Worm (Caenorhabditis elegans) whole organism, young adult: ENCODE measurements around the gene C49C3.6.

Experiments used
- B0019.2 ChIP-seq: fragments of 200-800 bp; sonication (Bioruptor generic); conservative IDR thresholded peaks from 2 replicates; pipeline ENCODE4 v1.3.6; 2022; ENCODE audit warnings: missing genetic modification reagents, missing genetic modification characterization, missing compliant biosample characterization
- B0336.3 ChIP-seq: fragments of 200-800 bp; sonication (Bioruptor generic); IDR thresholded peaks from 2 replicates; pipeline ENCODE4 v1.3.6; 2022; ENCODE audit warnings: missing genetic modification characterization, missing compliant biosample characterization
- F10E7.11 ChIP-seq: sonication (generic microtip); optimal IDR thresholded peaks from 2 replicates; lab custom pipeline; 2017; ENCODE audit warnings: mild to moderate bottlenecking, missing genetic modification characterization, moderate library complexity, missing compliant biosample characterization
- F22D6.2 ChIP-seq: sonication (generic microtip); optimal IDR thresholded peaks from 2 replicates; lab custom pipeline; 2016; ENCODE audit warnings: mild to moderate bottlenecking, missing genetic modification characterization, missing compliant biosample characterization
- F33H1.4 ChIP-seq: fragments of 200-800 bp; sonication (Bioruptor generic); IDR thresholded peaks from 2 replicates; pipeline ENCODE4 v1.3.6; 2022; ENCODE audit warnings: missing genetic modification reagents, missing genetic modification characterization, missing compliant biosample characterization
- aptf-2 ChIP-seq: fragments of 200-800 bp; sonication (Bioruptor generic); conservative IDR thresholded peaks from 2 replicates; pipeline ENCODE4 v1.3.6; 2022; ENCODE audit warnings: missing genetic modification reagents, missing genetic modification characterization, missing compliant biosample characterization
- attf-3 ChIP-seq: fragments of 200-800 bp; sonication (Bioruptor generic); conservative IDR thresholded peaks from 2 replicates; pipeline ENCODE4 v1.3.6; 2022; ENCODE audit warnings: missing genetic modification reagents, missing genetic modification characterization, missing compliant biosample characterization
- attf-6 ChIP-seq: fragments of 200-800 bp; sonication (Bioruptor generic); IDR thresholded peaks from 2 replicates; pipeline ENCODE4 v1.3.6; 2022; ENCODE audit warnings: missing genetic modification reagents, missing genetic modification characterization, missing compliant biosample characterization
- bed-1 ChIP-seq: fragments of 200-800 bp; sonication (Bioruptor generic); IDR thresholded peaks from 2 replicates; pipeline ENCODE4 v1.3.6; 2022; ENCODE audit warnings: missing genetic modification reagents, missing genetic modification characterization, missing compliant biosample characterization
- bed-2 ChIP-seq: fragments of 200-800 bp; sonication (Bioruptor generic); IDR thresholded peaks from 2 replicates; pipeline ENCODE4 v1.3.6; 2022; ENCODE audit warnings: missing genetic modification reagents, missing genetic modification characterization, missing compliant biosample characterization
- cebp-1 ChIP-seq, 2 experiments: fragments of 200-800 bp in 1 of 2; sonication (Bioruptor generic) in 1 of 2; sonication (generic microtip) in 1 of 2; IDR thresholded peaks in 1 of 2; optimal IDR thresholded peaks in 1 of 2; 2 replicates each; pipeline versions ENCODE4 v1.3.6 to Lab custom; 2017 to 2022; ENCODE audit warnings: missing compliant biosample characterization in 2 of 2, missing genetic modification characterization in 2 of 2, mild to moderate bottlenecking in 1 of 2, missing genetic modification reagents in 1 of 2, moderate library complexity in 1 of 2
- ceh-40 ChIP-seq: fragments of 200-800 bp; sonication (Bioruptor generic); IDR thresholded peaks from 2 replicates; pipeline ENCODE4 v1.3.6; 2022; ENCODE audit warnings: missing genetic modification characterization, missing compliant biosample characterization
- die-1 ChIP-seq: sonication (generic microtip); optimal IDR thresholded peaks from 2 replicates; lab custom pipeline; 2016; ENCODE audit warnings: missing genotype, mild to moderate bottlenecking, missing genetic modification characterization, missing compliant biosample characterization
- egrh-3 ChIP-seq: fragments of 200-800 bp; sonication (Bioruptor generic); IDR thresholded peaks from 2 replicates; pipeline ENCODE4 v1.3.6; 2022; ENCODE audit warnings: missing genetic modification reagents, missing genetic modification characterization, missing compliant biosample characterization
- gei-17 ChIP-seq: fragments of 200-800 bp; sonication (Bioruptor generic); optimal IDR thresholded peaks from 2 replicates; lab custom pipeline; 2018; ENCODE audit warnings: mild to moderate bottlenecking, missing genetic modification characterization, missing compliant biosample characterization
- hmg-20 ChIP-seq: fragments of 200-800 bp; sonication (Bioruptor generic); IDR thresholded peaks from 2 replicates; pipeline ENCODE4 v1.3.6; 2022; ENCODE audit warnings: missing genetic modification reagents, missing genetic modification characterization, missing compliant biosample characterization
- hrde-1 ChIP-seq: sonication (generic microtip); optimal IDR thresholded peaks from 2 replicates; lab custom pipeline; 2016; ENCODE audit warnings: missing genetic modification characterization, mild to moderate bottlenecking, missing compliant biosample characterization, moderate library complexity, missing genotype, missing genetic modification reagents, borderline replicate concordance
- let-607 ChIP-seq, 2 experiments: fragments of 200-800 bp in 1 of 2; sonication (Bioruptor generic) in 1 of 2; sonication (generic microtip) in 1 of 2; optimal IDR thresholded peaks; 2 replicates each; lab custom pipeline; 2016 to 2018; ENCODE audit warnings: mild to moderate bottlenecking in 2 of 2, missing compliant biosample characterization in 2 of 2, missing genetic modification characterization in 2 of 2, moderate library complexity in 2 of 2, missing genotype in 1 of 2
- lir-1 ChIP-seq: fragments of 200-800 bp; sonication (Bioruptor generic); conservative IDR thresholded peaks from 2 replicates; pipeline ENCODE4 v1.3.6; 2022; ENCODE audit warnings: missing genetic modification reagents, missing genetic modification characterization, missing compliant biosample characterization
- madf-8 ChIP-seq: fragments of 200-800 bp; sonication (Bioruptor generic); conservative IDR thresholded peaks from 2 replicates; pipeline ENCODE4 v1.3.6; 2022; ENCODE audit warnings: missing genetic modification reagents, missing genetic modification characterization, missing compliant biosample characterization
- mcd-1 ChIP-seq: fragments of 200-800 bp; sonication (Bioruptor generic); IDR thresholded peaks from 2 replicates; pipeline ENCODE4 v1.3.6; 2022; ENCODE audit warnings: missing genetic modification reagents, missing genetic modification characterization, missing compliant biosample characterization
- mes-4 ChIP-seq: sonication (generic microtip); optimal IDR thresholded peaks from 2 replicates; lab custom pipeline; 2016; ENCODE audit warnings: missing genotype, missing genetic modification characterization, missing compliant biosample characterization
- mxl-1 ChIP-seq: sonication (generic microtip); optimal IDR thresholded peaks from 2 replicates; lab custom pipeline; 2016; ENCODE audit warnings: missing genetic modification characterization, missing compliant biosample characterization
- nhr-80 ChIP-seq: sonication (generic microtip); optimal IDR thresholded peaks from 2 replicates; lab custom pipeline; 2016; ENCODE audit warnings: missing genetic modification characterization, missing compliant biosample characterization
- pbrm-1 ChIP-seq: fragments of 200-800 bp; sonication (Bioruptor generic); IDR thresholded peaks from 2 replicates; pipeline ENCODE4 v1.3.6; 2022; ENCODE audit warnings: missing genetic modification reagents, missing genetic modification characterization, missing compliant biosample characterization
- repo-1 ChIP-seq: sonication (generic microtip); optimal IDR thresholded peaks from 2 replicates; lab custom pipeline; 2017; ENCODE audit warnings: mild to moderate bottlenecking, missing genetic modification characterization, missing compliant biosample characterization
- snpc-1.1 ChIP-seq: sonication (generic microtip); optimal IDR thresholded peaks from 2 replicates; lab custom pipeline; 2017; ENCODE audit warnings: missing genetic modification characterization, mild to moderate bottlenecking, missing compliant biosample characterization, antibody characterized with exemption, moderate library complexity, missing genotype, missing genetic modification reagents; ENCODE audit not compliant: insufficient read depth
- sptf-2 ChIP-seq: fragments of 200-800 bp; sonication (Bioruptor generic); optimal IDR thresholded peaks from 2 replicates; lab custom pipeline; 2018; ENCODE audit warnings: mild to moderate bottlenecking, missing genetic modification characterization, missing compliant biosample characterization
- tlf-1 ChIP-seq: fragments of 200-800 bp; sonication (Bioruptor generic); optimal IDR thresholded peaks from 2 replicates; lab custom pipeline; 2018; ENCODE audit warnings: mild to moderate bottlenecking, missing genetic modification characterization, missing compliant biosample characterization
- zim-3 ChIP-seq: sonication (generic microtip); optimal IDR thresholded peaks from 2 replicates; lab custom pipeline; 2017; ENCODE audit warnings: mild to moderate bottlenecking, missing genetic modification characterization, moderate library complexity, missing compliant biosample characterization
- ztf-22 ChIP-seq: fragments of 200-800 bp; sonication (Bioruptor generic); optimal IDR thresholded peaks from 2 replicates; lab custom pipeline; 2018; ENCODE audit warnings: mild to moderate bottlenecking, missing genetic modification characterization, moderate library complexity, missing compliant biosample characterization
- ztf-25 ChIP-seq: fragments of 200-800 bp; sonication (Bioruptor generic); IDR thresholded peaks from 2 replicates; pipeline ENCODE4 v1.3.6; 2022; ENCODE audit warnings: missing genetic modification reagents, missing genetic modification characterization, missing compliant biosample characterization

Gene C49C3.6

DNA sequence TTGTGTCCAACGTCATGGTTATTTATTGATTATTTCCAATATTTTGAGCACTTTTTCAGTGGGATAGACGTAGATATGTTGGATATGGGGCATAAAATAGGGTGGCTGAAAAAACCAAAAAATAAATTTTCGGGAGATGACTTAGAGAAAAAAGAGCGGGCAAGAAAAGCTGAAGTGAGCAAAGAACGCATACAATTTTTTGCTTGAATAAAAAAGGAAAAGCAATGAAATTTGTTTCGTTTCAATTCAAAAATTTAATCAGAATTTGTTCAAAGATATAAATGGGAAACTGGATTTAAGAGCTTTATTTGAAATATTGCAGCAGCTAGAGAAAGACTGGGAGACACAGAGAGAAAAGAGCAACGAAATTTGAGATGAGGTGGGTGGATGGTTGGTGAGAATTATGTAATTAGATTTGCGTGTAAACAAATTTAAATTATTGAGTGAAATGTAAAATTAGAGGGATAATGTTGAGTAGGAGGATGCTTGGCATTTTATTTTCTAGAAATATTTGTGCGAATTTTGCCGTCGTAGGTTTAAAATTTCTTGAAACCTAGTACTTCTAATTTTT, 39.6 kb upstream of the C49C3.6 start, which contains the start of the genes T28F3.11 and slc-17.4:
T28F3.11 (minus strand) TSS at position 51 of the 571 bp plus-strand sequence.
slc-17.4 (minus strand) TSS at position 105 of the 571 bp plus-strand sequence.
- no peak for TF ChIP-seq ceh-40 (GFP tag; lab: Robert Waterston, UW)
- no peak for TF ChIP-seq zim-3 (tag; lab: Kevin White, UChicago)
- no peak for TF ChIP-seq mes-4 (tag; lab: Kevin White, UChicago)
- no peak for TF ChIP-seq snpc-1.1 (tag; lab: Kevin White, UChicago)
- no peak for TF ChIP-seq cebp-1 (GFP tag; IDR thresholded peaks at IDR 0.05; lab: Robert Waterston, UW)
- no peak for TF ChIP-seq cebp-1 (tag; optimal IDR thresholded peaks at IDR 0.05; lab: Kevin White, UChicago)
- TF ChIP-seq egrh-3, result no peak
- TF ChIP-seq F33H1.4, result no peak
- TF ChIP-seq let-607 (tag; optimal IDR thresholded peaks at IDR 0.05; lab: Kevin White, UChicago), result no peak
- no peak for TF ChIP-seq die-1
- no peak for TF ChIP-seq lir-1
- TF ChIP-seq, all 124 proteins: peak for 0

DNA sequence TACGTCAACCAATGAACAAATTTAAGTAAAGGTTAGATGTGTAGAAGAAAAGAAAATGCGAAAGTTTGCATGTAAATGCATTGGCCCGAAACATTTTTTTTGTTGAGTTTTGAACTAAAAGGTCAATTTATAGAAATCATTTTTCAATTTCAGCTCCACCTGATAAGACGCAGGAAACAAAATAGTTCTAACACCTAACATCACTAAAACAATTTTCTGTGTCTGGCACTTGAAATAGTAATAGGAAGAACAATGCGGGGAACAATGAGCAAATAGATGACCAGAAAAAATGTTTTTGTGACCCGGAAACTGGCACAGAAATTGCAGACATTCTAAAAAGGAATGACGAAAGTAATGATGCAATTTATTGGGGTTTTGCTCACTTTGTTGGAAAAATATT, 39.0 kb upstream of the C49C3.6 start:
- TF ChIP-seq nhr-80 (tag; lab: Kevin White, UChicago) (peak; percentile 45), gei-17 (GFP tag; lab: Kevin White, UChicago) (no peak)

- TF ChIP-seq ztf-25 (GFP tag; lab: Robert Waterston, UW) (no peak), nhr-80 (tag; lab: Kevin White, UChicago) (peak; percentile 9)
Measured at ce11 chrIV:17293068-17293467, 38.3 kb upstream of the C49C3.6 start.

- TF ChIP-seq hmg-20 (GFP tag; lab: Robert Waterston, UW), result no peak
- no peak for TF ChIP-seq bed-2 (GFP tag; lab: Robert Waterston, UW)
- TF ChIP-seq ztf-22, result no peak
- no peak for TF ChIP-seq sptf-2 (GFP tag; lab: Kevin White, UChicago)
- no peak for TF ChIP-seq attf-3 (GFP tag; lab: Robert Waterston, UW)
- no peak for TF ChIP-seq F10E7.11 (tag; lab: Kevin White, UChicago)
- no peak for TF ChIP-seq mcd-1
- TF ChIP-seq madf-8 (GFP tag; lab: Robert Waterston, UW), result no peak
- no peak for TF ChIP-seq bed-1
- TF ChIP-seq B0336.3 (GFP tag; lab: Robert Waterston, UW), result no peak
Measured at ce11 chrIV:17293679-17294078, 37.6 kb upstream of the C49C3.6 start.

DNA sequence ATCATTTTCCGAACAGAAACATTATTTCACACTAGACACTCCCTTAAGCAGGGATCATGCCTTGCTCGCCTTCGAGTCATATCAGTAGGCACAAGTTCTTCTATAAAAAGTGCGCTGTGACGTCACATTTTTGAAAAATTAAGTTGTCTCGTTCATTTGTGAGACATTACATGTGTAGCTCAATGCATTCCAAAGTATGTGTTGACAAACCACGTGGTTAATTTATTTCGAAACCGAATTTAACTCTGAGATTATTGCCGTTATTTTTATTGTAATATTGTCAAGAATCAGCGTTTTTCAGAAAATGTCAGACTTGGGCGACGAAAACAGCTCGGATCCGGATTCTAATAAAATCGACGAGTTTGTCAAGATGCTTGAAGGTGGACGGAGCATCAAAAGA, 36.8 kb upstream of the C49C3.6 start, which contains the start of gene T28F3.5:
T28F3.5 (plus strand) TSS at position 301 of the 400 bp plus-strand sequence.
- TF ChIP-seq B0019.2 (GFP tag; lab: Robert Waterston, UW), result no peak
- TF ChIP-seq tlf-1 (GFP tag; lab: Kevin White, UChicago), result no peak
- no peak for TF ChIP-seq pbrm-1
- no peak for TF ChIP-seq mxl-1 (tag; lab: Kevin White, UChicago)
- no peak for TF ChIP-seq aptf-2 (GFP tag; lab: Robert Waterston, UW)

DNA sequence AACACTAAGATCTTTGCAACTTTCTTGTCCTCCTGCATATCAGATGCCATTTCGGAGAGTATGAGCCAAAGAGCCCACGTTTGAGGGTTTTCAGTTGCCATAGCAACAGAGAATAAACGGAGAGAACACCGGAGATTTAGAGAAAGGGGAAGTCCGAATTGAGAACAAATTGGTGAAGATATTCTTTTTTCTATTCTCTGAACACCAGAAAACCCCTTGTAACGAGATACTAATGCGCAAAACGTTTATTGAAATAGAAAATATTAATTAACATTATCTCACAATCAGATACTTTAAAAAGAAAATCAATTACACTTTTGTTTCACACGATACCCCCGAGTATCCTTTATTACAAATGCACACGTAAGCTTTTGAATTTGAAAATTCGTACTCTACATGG, 29.4 kb upstream of the C49C3.6 start, which contains the start of gene ifta-2:
ifta-2 (minus strand) TSS at position 101 of the 400 bp plus-strand sequence.
- TF ChIP-seq hrde-1 (tag; lab: Kevin White, UChicago) (no peak), F22D6.2 (tag; lab: Kevin White, UChicago) (no peak), repo-1 (tag; lab: Kevin White, UChicago) (no peak), ztf-22 (no peak), attf-6 (no peak), ztf-25 (GFP tag; lab: Robert Waterston, UW) (no peak)
